Fruit fly (Drosophila melanogaster) whole organism, embryonic: ENCODE measurements around the gene LSm3.

Source experiments
- Atf-2 ChIP-seq: fragments of 200-800 bp; sonication (Bioruptor generic); optimal IDR thresholded peaks from 2 replicates; lab custom pipeline; 2016; ENCODE audit warnings: missing biosample characterization, missing genetic modification characterization
- CG10267 ChIP-seq: fragments of 200-800 bp; sonication (Bioruptor generic); optimal IDR thresholded peaks from 2 replicates; lab custom pipeline; 2018; ENCODE audit warnings: missing biosample characterization, mild to moderate bottlenecking, missing genetic modification characterization, moderate library complexity
- CG10565 ChIP-seq: fragments of 200-800 bp; sonication (Bioruptor generic); optimal IDR thresholded peaks from 3 replicates; lab custom pipeline; 2016; ENCODE audit warnings: missing biosample characterization, mild to moderate bottlenecking, missing genetic modification characterization
- CG11085 ChIP-seq: fragments of 200-800 bp; sonication (Bioruptor generic); IDR thresholded peaks from 2 replicates; pipeline ENCODE4 v1.3.6; 2022; ENCODE audit warnings: missing biosample characterization, missing genetic modification characterization
- CG11456 ChIP-seq: fragments of 200-800 bp; sonication (Bioruptor generic); IDR thresholded peaks from 3 replicates; pipeline ENCODE4 v1.3.6; 2022; ENCODE audit warnings: missing biosample characterization, missing genetic modification characterization
- CG12071 ChIP-seq: fragments of 200-800 bp; sonication (Bioruptor generic); optimal IDR thresholded peaks from 3 replicates; lab custom pipeline; 2018; ENCODE audit warnings: missing biosample characterization, mild to moderate bottlenecking, missing genetic modification characterization
- CG12942 ChIP-seq: fragments of 200-800 bp; sonication (Bioruptor generic); optimal IDR thresholded peaks from 3 replicates; lab custom pipeline; 2016; ENCODE audit warnings: missing biosample characterization, missing genetic modification characterization
- CG13775 ChIP-seq: fragments of 200-800 bp; sonication (Bioruptor generic); optimal IDR thresholded peaks from 3 replicates; lab custom pipeline; 2017; ENCODE audit warnings: missing biosample characterization, mild to moderate bottlenecking, missing genetic modification characterization
- CG15269 ChIP-seq: fragments of 200-800 bp; sonication (Bioruptor generic); optimal IDR thresholded peaks from 2 replicates; lab custom pipeline; 2018; ENCODE audit warnings: missing biosample characterization, mild to moderate bottlenecking, missing genetic modification characterization, moderate library complexity
- CG17829 ChIP-seq: fragments of 200-800 bp; optimal IDR thresholded peaks from 2 replicates; lab custom pipeline; 2019; ENCODE audit warnings: missing biosample characterization, mild to moderate bottlenecking, missing genetic modification characterization, moderate library complexity
- CG2875 ChIP-seq: fragments of 200-800 bp; sonication (Bioruptor generic); optimal IDR thresholded peaks from 2 replicates; lab custom pipeline; 2017; ENCODE audit warnings: missing biosample characterization, mild to moderate bottlenecking, missing genetic modification characterization, missing genetic modification reagents
- CG4360 ChIP-seq: fragments of 200-800 bp; sonication (Bioruptor generic); IDR thresholded peaks from 2 replicates; pipeline ENCODE4 v1.3.6; 2022; ENCODE audit warnings: missing biosample characterization, missing genetic modification characterization
- CG4730 ChIP-seq: fragments of 200-800 bp; sonication (Bioruptor generic); IDR thresholded peaks from 2 replicates; pipeline ENCODE4 v1.3.6; 2022; ENCODE audit warnings: missing biosample characterization, missing genetic modification characterization
- CG6272 ChIP-seq: fragments of 200-800 bp; sonication (Bioruptor generic); IDR thresholded peaks from 2 replicates; pipeline ENCODE4 v1.3.6; 2022; ENCODE audit warnings: missing biosample characterization, missing genetic modification characterization
- CG6654 ChIP-seq: fragments of 200-800 bp; sonication (Bioruptor generic); optimal IDR thresholded peaks from 2 replicates; lab custom pipeline; 2017; ENCODE audit warnings: missing biosample characterization, mild to moderate bottlenecking, missing genetic modification characterization
- CG6791 ChIP-seq: fragments of 200-800 bp; sonication (Bioruptor generic); IDR thresholded peaks from 3 replicates; pipeline ENCODE4 v1.3.6; 2022; ENCODE audit warnings: missing biosample characterization, missing genetic modification characterization; ENCODE audit not compliant: partially characterized antibody
- CG9215 ChIP-seq: fragments of 200-800 bp; sonication (Bioruptor generic); IDR thresholded peaks from 2 replicates; pipeline ENCODE4 v1.3.6; 2022; ENCODE audit warnings: missing biosample characterization, missing genetic modification characterization
- CG9437 ChIP-seq: fragments of 200-800 bp; sonication (Bioruptor generic); optimal IDR thresholded peaks from 2 replicates; lab custom pipeline; 2018; ENCODE audit warnings: missing biosample characterization, mild to moderate bottlenecking, missing genetic modification characterization
- Dll ChIP-seq: fragments of 200-800 bp; sonication (Bioruptor generic); IDR thresholded peaks from 4 replicates; pipeline ENCODE4 v1.3.6; 2022; ENCODE audit warnings: missing biosample characterization, missing genetic modification characterization; ENCODE audit not compliant: partially characterized antibody
- Doc2 ChIP-seq: fragments of 200-800 bp; sonication (Bioruptor generic); IDR thresholded peaks from 2 replicates; pipeline ENCODE4 v1.3.6; 2022; ENCODE audit warnings: missing biosample characterization, missing genetic modification characterization
- Hand ChIP-seq: fragments of 200-800 bp; sonication (Bioruptor generic); optimal IDR thresholded peaks from 2 replicates; lab custom pipeline; 2017; ENCODE audit warnings: mild to moderate bottlenecking, missing biosample characterization, missing genetic modification reagents, missing genetic modification characterization
- MTF-1 ChIP-seq: fragments of 200-800 bp; sonication (Bioruptor generic); optimal IDR thresholded peaks from 2 replicates; lab custom pipeline; 2018; ENCODE audit warnings: missing biosample characterization, mild to moderate bottlenecking, missing genetic modification characterization, borderline replicate concordance
- Neu2 ChIP-seq: fragments of 200-800 bp; sonication (Bioruptor generic); optimal IDR thresholded peaks from 3 replicates; lab custom pipeline; 2016; ENCODE audit warnings: missing biosample characterization, missing genetic modification characterization, borderline replicate concordance
- Nf-YB ChIP-seq: fragments of 200-800 bp; sonication (Bioruptor generic); optimal IDR thresholded peaks from 3 replicates; lab custom pipeline; 2019; ENCODE audit warnings: missing biosample characterization, mild to moderate bottlenecking, missing genetic modification characterization, moderate library complexity
- Opbp ChIP-seq: fragments of 200-800 bp; sonication (Bioruptor generic); IDR thresholded peaks from 3 replicates; pipeline ENCODE4 v1.3.6; 2022; ENCODE audit warnings: missing biosample characterization, missing genetic modification characterization; ENCODE audit not compliant: partially characterized antibody
- Sin3A ChIP-seq: fragments of >200 bp; optimal IDR thresholded peaks from 2 replicates; lab custom pipeline; 2018
- Sox102F ChIP-seq: fragments of 200-800 bp; sonication (Bioruptor generic); optimal IDR thresholded peaks from 2 replicates; lab custom pipeline; 2018; ENCODE audit warnings: missing biosample characterization, mild to moderate bottlenecking, missing genetic modification characterization, moderate library complexity
- Stat92E ChIP-seq, 3 experiments: fragments of >200 bp in 2 of 3; fragments of 200-800 bp in 1 of 3; sonication (Bioruptor generic) in 1 of 3; optimal IDR thresholded peaks; 2 replicates each; lab custom pipeline; 2017 to 2019; ENCODE audit warnings: missing biosample characterization in 3 of 3, missing genetic modification characterization in 3 of 3, mild to moderate bottlenecking in 1 of 3, moderate library complexity in 1 of 3
- az2 ChIP-seq: fragments of 200-800 bp; sonication (Bioruptor generic); optimal IDR thresholded peaks from 3 replicates; lab custom pipeline; 2016; ENCODE audit warnings: missing biosample characterization, missing genetic modification characterization
- bab2 ChIP-seq: fragments of 200-800 bp; sonication (Bioruptor generic); optimal IDR thresholded peaks from 2 replicates; lab custom pipeline; 2016; ENCODE audit warnings: missing biosample characterization, missing genetic modification characterization
- ci ChIP-seq: fragments of 200-800 bp; sonication (Bioruptor generic); IDR thresholded peaks from 3 replicates; pipeline ENCODE4 v1.3.6; 2022; ENCODE audit warnings: missing biosample characterization, missing genetic modification characterization
- cwo ChIP-seq: fragments of 200-800 bp; sonication (Bioruptor generic); optimal IDR thresholded peaks from 3 replicates; lab custom pipeline; 2017; ENCODE audit warnings: missing biosample characterization, missing genetic modification characterization, mild to moderate bottlenecking, moderate library complexity, missing genetic modification reagents
- dimm ChIP-seq: fragments of 200-800 bp; sonication (Bioruptor generic); IDR thresholded peaks from 2 replicates; pipeline ENCODE4 v1.3.6; 2022; ENCODE audit warnings: missing biosample characterization, missing genetic modification characterization
- dmrt11E ChIP-seq: fragments of 200-800 bp; sonication (Bioruptor generic); optimal IDR thresholded peaks from 3 replicates; lab custom pipeline; 2018; ENCODE audit warnings: missing biosample characterization, mild to moderate bottlenecking, missing genetic modification characterization, moderate library complexity
- dysf ChIP-seq: fragments of 200-800 bp; sonication (Bioruptor generic); IDR thresholded peaks from 3 replicates; pipeline ENCODE4 v1.3.6; 2022; ENCODE audit warnings: missing biosample characterization, missing genetic modification characterization
- gcm ChIP-seq: fragments of 200-800 bp; sonication (Bioruptor generic); optimal IDR thresholded peaks from 2 replicates; lab custom pipeline; 2019; ENCODE audit warnings: missing biosample characterization, mild to moderate bottlenecking, missing genetic modification characterization, moderate library complexity
- gro ChIP-seq: fragments of 200-800 bp; sonication (Bioruptor generic); optimal IDR thresholded peaks from 2 replicates; lab custom pipeline; 2016; ENCODE audit warnings: missing biosample characterization, missing genetic modification characterization
- ind ChIP-seq: fragments of 200-800 bp; sonication (Bioruptor generic); optimal IDR thresholded peaks from 3 replicates; lab custom pipeline; 2016; ENCODE audit warnings: missing biosample characterization, missing genetic modification characterization
- knrl ChIP-seq: fragments of 200-800 bp; sonication (Bioruptor generic); IDR thresholded peaks from 3 replicates; pipeline ENCODE4 v1.3.6; 2022; ENCODE audit warnings: missing biosample characterization, missing genetic modification characterization; ENCODE audit not compliant: partially characterized antibody
- lov ChIP-seq, 2 experiments: fragments of 200-800 bp in 1 of 2; fragments of >200 bp in 1 of 2; sonication (Bioruptor generic) in 1 of 2; IDR thresholded peaks in 1 of 2; optimal IDR thresholded peaks in 1 of 2; 2 replicates in 1 of 2; 3 replicates in 1 of 2; pipeline versions ENCODE4 v1.3.6 to Lab custom; 2017 to 2022; ENCODE audit warnings: missing biosample characterization in 1 of 2, missing genetic modification characterization in 1 of 2
- pnt ChIP-seq: fragments of 200-800 bp; sonication (Bioruptor generic); optimal IDR thresholded peaks from 3 replicates; lab custom pipeline; 2016; ENCODE audit warnings: missing biosample characterization, missing genetic modification characterization
- ro ChIP-seq: fragments of 200-800 bp; sonication (Bioruptor generic); IDR thresholded peaks from 2 replicates; pipeline ENCODE4 v1.3.6; 2022; ENCODE audit warnings: missing biosample characterization, missing genetic modification characterization
- salm ChIP-seq: fragments of 200-800 bp; sonication (Bioruptor generic); optimal IDR thresholded peaks from 2 replicates; lab custom pipeline; 2018; ENCODE audit warnings: missing biosample characterization, mild to moderate bottlenecking, missing genetic modification characterization
- schlank ChIP-seq: fragments of 200-800 bp; sonication (Bioruptor generic); optimal IDR thresholded peaks from 2 replicates; lab custom pipeline; 2018; ENCODE audit warnings: missing biosample characterization, mild to moderate bottlenecking, missing genetic modification characterization
- scrt ChIP-seq: fragments of 200-800 bp; sonication (Bioruptor generic); optimal IDR thresholded peaks from 2 replicates; lab custom pipeline; 2018; ENCODE audit warnings: missing biosample characterization, mild to moderate bottlenecking, missing genetic modification characterization, moderate library complexity
- seq ChIP-seq: fragments of 200-800 bp; sonication (Bioruptor generic); IDR thresholded peaks from 2 replicates; pipeline ENCODE4 v1.3.6; 2022; ENCODE audit warnings: missing biosample characterization, missing genetic modification characterization
- stc ChIP-seq: fragments of 200-800 bp; sonication (Bioruptor generic); IDR thresholded peaks from 2 replicates; pipeline ENCODE4 v1.3.6; 2022; ENCODE audit warnings: missing biosample characterization, missing genetic modification characterization
- unc-4 ChIP-seq: fragments of 200-800 bp; sonication (Bioruptor generic); IDR thresholded peaks from 2 replicates; pipeline ENCODE4 v1.3.6; 2022; ENCODE audit warnings: missing biosample characterization, missing genetic modification characterization; ENCODE audit not compliant: partially characterized antibody
- unpg ChIP-seq: fragments of 200-800 bp; sonication (Bioruptor generic); optimal IDR thresholded peaks from 3 replicates; lab custom pipeline; 2018; ENCODE audit warnings: missing biosample characterization, mild to moderate bottlenecking, missing genetic modification characterization, moderate library complexity

The LSm3 gene

dm6 chr3R:23986479-23986930 is 9.6 kb upstream of the LSm3 start, which contains the start of the genes CG13603 and CG5902 (continued):
- TF ChIP-seq CG9215 (GFP tag; lab: Robert Waterston, UW) (0 out of 2 replicates have a peak, but pooled peaks have one; percentile 13), CG10565 (GFP tag; lab: Kevin White, UChicago) (no peak), Stat92E (GFP tag; optimal IDR thresholded peaks at IDR 0.05; lab: Kevin White, UChicago) (peak in 1 of 3 experiments; percentile 47), MTF-1 (GFP tag; lab: Kevin White, UChicago) (peak; percentile 28), CG17829 (tag; lab: Kevin White, UChicago) (peak; percentile 38), dmrt11E (tag; lab: Kevin White, UChicago) (no peak), Neu2 (GFP tag; lab: Kevin White, UChicago) (no peak), Sox102F (GFP tag; lab: Kevin White, UChicago) (no peak), Doc2 (GFP tag; lab: Robert Waterston, UW) (no peak), pnt (GFP tag; lab: Kevin White, UChicago) (no peak), unc-4 (GFP tag; lab: Robert Waterston, UW) (peak; percentile 65), CG6272 (GFP tag; lab: Robert Waterston, UW) (0 out of 2 replicates have a peak, but pooled peaks have one; percentile 46), CG11085 (GFP tag; lab: Robert Waterston, UW) (no peak), CG15269 (no peak), cwo (GFP tag; lab: Kevin White, UChicago) (no peak), ind (GFP tag; lab: Kevin White, UChicago) (peak; percentile 60), knrl (GFP tag; lab: Robert Waterston, UW) (peak; percentile 82), az2 (GFP tag; lab: Kevin White, UChicago) (no peak), CG11456 (GFP tag; lab: Robert Waterston, UW) (peak; percentile 70; the same call in 2 of the 3 replicates), Opbp (GFP tag; lab: Robert Waterston, UW) (peak; percentile 88), schlank (tag; lab: Kevin White, UChicago) (no peak), Dll (GFP tag; lab: Robert Waterston, UW) (peak; percentile 82), CG6654 (no peak), CG2875 (no peak), CG4730 (GFP tag; lab: Robert Waterston, UW) (no peak), gro (GFP tag; lab: Kevin White, UChicago) (peak; percentile 4), seq (no peak), CG9437 (GFP tag; lab: Kevin White, UChicago) (no peak), CG12071 (no peak), Atf-2 (GFP tag; lab: Kevin White, UChicago) (no peak), ro (GFP tag; lab: Robert Waterston, UW) (no peak), CG4360 (GFP tag; lab: Robert Waterston, UW) (peak; percentile 41; the same call in 1 of the 2 replicates), Hand (GFP tag; lab: Kevin White, UChicago) (no peak), bab2 (GFP tag; lab: Kevin White, UChicago) (peak; percentile 26), gcm (GFP tag; lab: Kevin White, UChicago) (peak; percentile 36), dimm (GFP tag; lab: Robert Waterston, UW) (no peak), ci (peak; percentile 71; the same call in 1 of the 3 replicates), CG6791 (GFP tag; lab: Robert Waterston, UW) (peak; percentile 79), CG10267 (tag; lab: Kevin White, UChicago) (peak; percentile 96), scrt (GFP tag; lab: Kevin White, UChicago) (no peak), dysf (GFP tag; lab: Robert Waterston, UW) (0 out of 3 replicates have a peak, but pooled peaks have one; percentile 12), Sin3A (lab: Kevin White, UChicago) (peak; percentile 72), unpg (GFP tag; lab: Kevin White, UChicago) (no peak), lov (optimal IDR thresholded peaks at IDR 0.05; lab: Kevin White, UChicago) (no peak), lov (GFP tag; IDR thresholded peaks at IDR 0.05; lab: Robert Waterston, UW) (no peak), Nf-YB (GFP tag; lab: Kevin White, UChicago) (no peak), CG13775 (GFP tag; lab: Kevin White, UChicago) (peak; percentile 31), salm (no peak), CG12942 (GFP tag; lab: Kevin White, UChicago) (peak; percentile 39), stc (GFP tag; lab: Robert Waterston, UW) (no peak)
